Worm (Caenorhabditis elegans) whole organism, mixed stage, embryonic: ENCODE results near the gene T19C4.5.

Source experiments
- M03D4.4 ChIP-seq: sonication (generic microtip); optimal IDR thresholded peaks from 2 replicates; lab custom pipeline; 2017; ENCODE audit warnings: mild to moderate bottlenecking, missing genetic modification characterization, missing compliant biosample characterization
- bed-3 ChIP-seq: fragments of 200-800 bp; sonication (Bioruptor generic); optimal IDR thresholded peaks from 3 replicates; lab custom pipeline; 2018; ENCODE audit warnings: mild to moderate bottlenecking, missing genetic modification characterization, moderate library complexity, missing compliant biosample characterization
- blmp-1 ChIP-seq: fragments of 150-350 bp; optimal IDR thresholded peaks from 2 replicates; lab custom pipeline; 2014; ENCODE audit warnings: missing biosample characterization, missing genetic modification characterization
- ceh-39 ChIP-seq: fragments of 150-350 bp; optimal IDR thresholded peaks from 2 replicates; lab custom pipeline; 2014; ENCODE audit warnings: missing biosample characterization, missing genetic modification characterization
- ceh-43 ChIP-seq: fragments of 200-800 bp; sonication (Bioruptor generic); optimal IDR thresholded peaks from 2 replicates; lab custom pipeline; 2018; ENCODE audit warnings: mild to moderate bottlenecking, missing genetic modification characterization, moderate library complexity, missing compliant biosample characterization
- ceh-83 ChIP-seq: fragments of 200-800 bp; sonication (Bioruptor generic); optimal IDR thresholded peaks from 2 replicates; lab custom pipeline; 2018; ENCODE audit warnings: mild to moderate bottlenecking, missing genetic modification characterization, missing compliant biosample characterization
- ces-1 ChIP-seq: fragments of 150-350 bp; optimal IDR thresholded peaks from 2 replicates; lab custom pipeline; 2014; ENCODE audit warnings: missing biosample characterization, missing genetic modification reagents, missing genetic modification characterization
- cnd-1 ChIP-seq: fragments of 200-800 bp; sonication (Bioruptor generic); optimal IDR thresholded peaks from 2 replicates; lab custom pipeline; 2018; ENCODE audit warnings: mild to moderate bottlenecking, missing genetic modification characterization, missing compliant biosample characterization
- drap-1 ChIP-seq: fragments of 200-800 bp; sonication (Bioruptor generic); optimal IDR thresholded peaks from 3 replicates; lab custom pipeline; 2018; ENCODE audit warnings: mild to moderate bottlenecking, missing genetic modification characterization, missing compliant biosample characterization
- elt-1 ChIP-seq: sonication (generic microtip); optimal IDR thresholded peaks from 2 replicates; lab custom pipeline; 2017; ENCODE audit warnings: missing genetic modification characterization, mild to moderate bottlenecking, missing compliant biosample characterization, antibody characterized with exemption, moderate library complexity, borderline replicate concordance; ENCODE audit not compliant: insufficient read depth
- elt-3 ChIP-seq: fragments of 150-350 bp; optimal IDR thresholded peaks from 2 replicates; lab custom pipeline; 2014; ENCODE audit warnings: missing biosample characterization, missing genetic modification characterization
- flh-1 ChIP-seq: fragments of 200-800 bp; sonication (Bioruptor generic); optimal IDR thresholded peaks from 2 replicates; lab custom pipeline; 2018; ENCODE audit warnings: mild to moderate bottlenecking, missing genetic modification characterization, moderate library complexity, missing compliant biosample characterization
- ham-2 ChIP-seq: fragments of 200-800 bp; sonication (Bioruptor generic); optimal IDR thresholded peaks from 2 replicates; lab custom pipeline; 2018; ENCODE audit warnings: mild to moderate bottlenecking, missing genetic modification characterization, missing compliant biosample characterization
- hlh-1 ChIP-seq: fragments of 150-350 bp; optimal IDR thresholded peaks from 2 replicates; lab custom pipeline; 2014; ENCODE audit warnings: missing biosample characterization, missing genetic modification reagents, missing genetic modification characterization
- lin-13 ChIP-seq: fragments of 150-350 bp; optimal IDR thresholded peaks from 2 replicates; lab custom pipeline; 2014; ENCODE audit warnings: missing biosample characterization, missing genetic modification characterization
- lin-32 ChIP-seq: fragments of 200-800 bp; sonication (Bioruptor generic); optimal IDR thresholded peaks from 2 replicates; lab custom pipeline; 2018; ENCODE audit warnings: mild to moderate bottlenecking, missing genetic modification characterization, missing compliant biosample characterization
- lsy-2 ChIP-seq: fragments of 150-350 bp; optimal IDR thresholded peaks from 2 replicates; lab custom pipeline; 2014; ENCODE audit warnings: missing biosample characterization, missing genetic modification characterization
- mab-5 ChIP-seq: fragments of 150-350 bp; optimal IDR thresholded peaks from 2 replicates; lab custom pipeline; 2014; ENCODE audit warnings: missing biosample characterization, missing genetic modification characterization
- mep-1 ChIP-seq: fragments of 150-350 bp; optimal IDR thresholded peaks from 2 replicates; lab custom pipeline; 2017; ENCODE audit warnings: missing biosample characterization, missing genetic modification reagents, missing genetic modification characterization, inconsistent platforms
- mls-2 ChIP-seq: sonication (generic microtip); optimal IDR thresholded peaks from 2 replicates; lab custom pipeline; 2016; ENCODE audit warnings: mild to moderate bottlenecking, missing genetic modification characterization, moderate library complexity, missing compliant biosample characterization
- nhr-12 ChIP-seq: fragments of 150-350 bp; optimal IDR thresholded peaks from 2 replicates; lab custom pipeline; 2014; ENCODE audit warnings: missing biosample characterization, missing genetic modification characterization
- nhr-28 ChIP-seq: fragments of 150-350 bp; optimal IDR thresholded peaks from 2 replicates; lab custom pipeline; 2014; ENCODE audit warnings: missing biosample characterization, missing genetic modification characterization
- nhr-76 ChIP-seq: sonication (generic microtip); optimal IDR thresholded peaks from 2 replicates; lab custom pipeline; 2017; ENCODE audit warnings: missing biosample characterization, missing genetic modification characterization
- pha-4 ChIP-seq: fragments of 150-350 bp; optimal IDR thresholded peaks from 2 replicates; lab custom pipeline; 2018; ENCODE audit warnings: missing biosample characterization, missing genetic modification reagents, missing genetic modification characterization
- sem-2 ChIP-seq: fragments of 200-800 bp; sonication (Bioruptor generic); optimal IDR thresholded peaks from 2 replicates; lab custom pipeline; 2018; ENCODE audit warnings: mild to moderate bottlenecking, missing genetic modification characterization, missing compliant biosample characterization
- sptf-1 ChIP-seq: sonication (generic microtip); optimal IDR thresholded peaks from 2 replicates; lab custom pipeline; 2017; ENCODE audit warnings: mild to moderate bottlenecking, missing genetic modification characterization, moderate library complexity, missing compliant biosample characterization
- tbx-8 ChIP-seq: fragments of 200-800 bp; sonication (Bioruptor generic); optimal IDR thresholded peaks from 2 replicates; lab custom pipeline; 2018; ENCODE audit warnings: mild to moderate bottlenecking, missing genetic modification characterization, moderate library complexity, missing compliant biosample characterization
- unc-120 ChIP-seq: sonication (generic microtip); optimal IDR thresholded peaks from 2 replicates; lab custom pipeline; 2017; ENCODE audit warnings: missing genetic modification characterization, missing compliant biosample characterization; ENCODE audit not compliant: poor library complexity, severe bottlenecking
- unc-39 ChIP-seq: fragments of 150-350 bp; optimal IDR thresholded peaks from 2 replicates; lab custom pipeline; 2014; ENCODE audit warnings: missing biosample characterization, missing genetic modification characterization
- unc-62 ChIP-seq: fragments of 150-350 bp; optimal IDR thresholded peaks from 2 replicates; lab custom pipeline; 2014; ENCODE audit warnings: missing biosample characterization, missing genetic modification reagents, missing genetic modification characterization
- zip-8 ChIP-seq: fragments of 150-350 bp; optimal IDR thresholded peaks from 2 replicates; lab custom pipeline; 2014; ENCODE audit warnings: missing biosample characterization, missing genetic modification characterization
- ztf-11 ChIP-seq: fragments of 150-350 bp; optimal IDR thresholded peaks from 2 replicates; lab custom pipeline; 2014; ENCODE audit warnings: missing biosample characterization, missing genetic modification characterization

The T19C4.5 gene

DNA sequence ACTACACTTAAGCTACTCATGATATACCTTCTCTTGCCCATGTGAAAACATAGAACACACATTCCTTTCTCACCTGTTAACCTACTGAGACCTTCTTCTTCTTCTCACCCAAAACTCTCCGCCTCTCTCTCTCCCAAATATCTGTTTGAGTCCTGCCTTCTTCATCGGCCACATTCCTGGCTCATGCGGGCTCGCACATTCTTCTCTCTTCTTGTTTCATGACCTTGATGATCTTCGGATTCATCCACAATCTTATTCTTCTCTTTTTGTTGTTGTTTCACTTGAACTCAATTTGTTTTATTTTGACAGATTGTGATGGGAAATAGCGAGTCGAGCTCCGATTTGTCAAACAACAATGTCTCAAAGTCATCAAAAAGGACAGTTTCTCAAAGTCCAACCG is at the start of gene T19C4.5:
T19C4.5 (plus strand) TSS at position 308 of the 400 bp plus-strand sequence.
- no peak for TF ChIP-seq ceh-83 (GFP tag; lab: Kevin White, UChicago)
- TF ChIP-seq drap-1, result no peak
- no peak for TF ChIP-seq hlh-1
- no peak for TF ChIP-seq unc-120 (tag; lab: Kevin White, UChicago)
- no peak for TF ChIP-seq nhr-28 (tag; lab: Kevin White, UChicago)
- no peak for TF ChIP-seq nhr-76
- TF ChIP-seq tbx-8 (GFP tag; lab: Kevin White, UChicago), result no peak
- TF ChIP-seq unc-62 (GFP tag; lab: Kevin White, UChicago), result no peak
- no peak for TF ChIP-seq mls-2
- TF ChIP-seq ceh-43 (GFP tag; lab: Kevin White, UChicago), result no peak
- no peak for TF ChIP-seq mep-1 (tag; lab: Kevin White, UChicago)
- no peak for TF ChIP-seq bed-3 (GFP tag; lab: Kevin White, UChicago)
- no peak for TF ChIP-seq nhr-12
- TF ChIP-seq pha-4 (tag; lab: Kevin White, UChicago), result no peak
- no peak for TF ChIP-seq M03D4.4 (tag; lab: Kevin White, UChicago)
- TF ChIP-seq sem-2, result no peak
- TF ChIP-seq unc-39 (tag; lab: Kevin White, UChicago), result no peak
- TF ChIP-seq lsy-2 (tag; lab: Kevin White, UChicago), result no peak
- TF ChIP-seq blmp-1 (tag; lab: Kevin White, UChicago), result no peak
- TF ChIP-seq zip-8 (tag; lab: Kevin White, UChicago), result no peak
- TF ChIP-seq, all 35 proteins: peak for 0

DNA sequence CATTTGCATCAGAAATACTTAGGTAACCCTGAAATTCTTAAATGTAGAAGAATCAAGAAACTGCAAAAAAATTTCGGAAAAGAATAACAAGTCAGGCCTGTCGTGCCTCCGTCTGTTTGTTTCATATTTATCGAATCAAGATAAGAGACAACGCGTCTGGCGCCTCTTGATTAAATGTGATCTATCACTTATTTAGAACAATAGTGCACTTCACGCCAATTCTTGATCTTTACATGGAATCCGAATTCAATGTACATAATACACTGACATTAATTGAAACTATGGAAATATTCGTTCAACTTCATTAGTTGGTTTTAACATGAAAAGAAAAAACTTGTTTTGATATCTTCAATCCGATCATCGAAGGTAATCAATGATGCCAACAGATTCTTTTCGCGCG is 49.5 kb upstream of the T19C4.5 start, which contains the start of gene mboa-2:
mboa-2 (minus strand) TSS at position 28 of the 400 bp plus-strand sequence.
- TF ChIP-seq mls-2 (no peak), ces-1 (GFP tag; lab: Kevin White, UChicago) (no peak), ceh-43 (GFP tag; lab: Kevin White, UChicago) (no peak), sptf-1 (tag; lab: Kevin White, UChicago) (no peak), drap-1 (no peak), cnd-1 (tag; lab: Kevin White, UChicago) (no peak), bed-3 (GFP tag; lab: Kevin White, UChicago) (no peak), ceh-83 (GFP tag; lab: Kevin White, UChicago) (no peak), ceh-39 (tag; lab: Kevin White, UChicago) (no peak), lin-13 (no peak), elt-1 (no peak), zip-8 (tag; lab: Kevin White, UChicago) (no peak), nhr-76 (no peak), lsy-2 (tag; lab: Kevin White, UChicago) (no peak), nhr-12 (no peak), unc-39 (tag; lab: Kevin White, UChicago) (no peak), nhr-28 (tag; lab: Kevin White, UChicago) (no peak), flh-1 (GFP tag; lab: Kevin White, UChicago) (no peak), unc-120 (tag; lab: Kevin White, UChicago) (no peak)

DNA sequence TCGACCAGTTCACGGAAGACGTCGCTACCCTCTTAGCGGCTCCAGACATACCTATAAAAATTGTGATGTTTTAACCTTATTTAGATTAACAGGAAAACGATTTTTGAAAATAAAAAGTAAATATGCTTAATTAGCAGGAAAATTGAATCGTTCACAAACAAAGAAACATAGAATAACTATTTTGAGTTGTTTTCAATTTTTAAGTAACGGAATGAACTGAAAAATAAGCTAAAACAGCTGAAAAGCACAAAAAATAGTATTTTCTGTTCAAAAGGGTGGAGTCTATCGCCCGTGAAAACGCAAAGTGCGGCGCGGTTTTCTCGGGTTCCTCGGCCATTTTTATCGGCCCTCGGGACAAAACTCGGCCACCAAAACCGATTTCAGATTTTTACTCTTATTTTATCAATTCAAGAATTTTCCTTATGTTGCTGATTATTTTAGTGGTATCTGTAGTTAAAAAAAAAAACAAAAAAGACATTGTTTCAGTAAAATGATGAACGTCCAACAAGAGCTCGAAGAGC is 48.1 kb upstream of the T19C4.5 start, which contains the start of the genes atp-5 and lmtr-3:
atp-5 (minus strand) TSS at position 51 of the 521 bp plus-strand sequence.
lmtr-3 (plus strand) TSS at position 370 of the 521 bp plus-strand sequence.
- TF ChIP-seq ceh-39 (tag; lab: Kevin White, UChicago) (peak; percentile 15), ceh-43 (GFP tag; lab: Kevin White, UChicago) (no peak), lsy-2 (tag; lab: Kevin White, UChicago) (peak; percentile 33), elt-3 (tag; lab: Kevin White, UChicago) (no peak), mep-1 (tag; lab: Kevin White, UChicago) (peak; percentile 48), hlh-1 (peak; percentile 8), sptf-1 (tag; lab: Kevin White, UChicago) (peak; percentile 12), mab-5 (no peak)

DNA sequence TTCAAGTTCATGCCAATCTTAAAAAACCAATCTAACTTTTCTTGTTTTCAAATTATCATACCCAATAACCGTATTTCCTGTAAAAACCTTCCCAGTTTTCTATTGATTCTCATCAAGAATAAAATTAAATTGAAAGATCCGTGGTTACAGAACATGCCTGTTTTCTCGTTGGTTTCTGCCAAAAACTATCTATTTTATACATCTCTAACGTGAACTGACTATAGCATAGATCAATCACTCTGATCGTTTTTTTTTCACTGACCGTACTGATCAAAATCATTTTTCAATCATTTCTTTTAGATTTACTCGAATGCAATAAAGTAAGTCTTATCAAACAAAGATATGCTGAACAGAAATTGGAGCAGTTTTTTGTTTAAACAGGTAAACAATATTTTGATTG is 47.1 kb upstream of the T19C4.5 start, which contains the start of gene C06H2.2:
C06H2.2 (plus strand) TSS at position 301 of the 400 bp plus-strand sequence.
- TF ChIP-seq lin-32 (no peak), nhr-12 (no peak), nhr-28 (tag; lab: Kevin White, UChicago) (no peak), unc-39 (tag; lab: Kevin White, UChicago) (no peak), drap-1 (no peak), nhr-76 (no peak), unc-120 (tag; lab: Kevin White, UChicago) (no peak), mls-2 (no peak), ceh-43 (GFP tag; lab: Kevin White, UChicago) (no peak), unc-62 (GFP tag; lab: Kevin White, UChicago) (no peak), sptf-1 (tag; lab: Kevin White, UChicago) (no peak), ztf-11 (tag; lab: Kevin White, UChicago) (no peak), ceh-83 (GFP tag; lab: Kevin White, UChicago) (no peak), M03D4.4 (tag; lab: Kevin White, UChicago) (no peak), pha-4 (tag; lab: Kevin White, UChicago) (no peak), mep-1 (tag; lab: Kevin White, UChicago) (no peak), ham-2 (no peak), elt-3 (tag; lab: Kevin White, UChicago) (no peak), blmp-1 (tag; lab: Kevin White, UChicago) (no peak)
